Worm (Caenorhabditis elegans) whole organism, mixed stage, embryonic: ENCODE results near the gene T07A9.14.
A peak's percentile ranks its signal among the peaks of the same experiment; 100 is the strongest.

Source experiments
- M03D4.4 ChIP-seq: sonication (generic microtip); optimal IDR thresholded peaks from 2 replicates; lab custom pipeline; 2017; ENCODE audit warnings: mild to moderate bottlenecking, missing genetic modification characterization, missing compliant biosample characterization
- bed-3 ChIP-seq: fragments of 200-800 bp; sonication (Bioruptor generic); optimal IDR thresholded peaks from 3 replicates; lab custom pipeline; 2018; ENCODE audit warnings: mild to moderate bottlenecking, missing genetic modification characterization, moderate library complexity, missing compliant biosample characterization
- blmp-1 ChIP-seq: fragments of 150-350 bp; optimal IDR thresholded peaks from 2 replicates; lab custom pipeline; 2014; ENCODE audit warnings: missing biosample characterization, missing genetic modification characterization
- ceh-39 ChIP-seq: fragments of 150-350 bp; optimal IDR thresholded peaks from 2 replicates; lab custom pipeline; 2014; ENCODE audit warnings: missing biosample characterization, missing genetic modification characterization
- ceh-43 ChIP-seq: fragments of 200-800 bp; sonication (Bioruptor generic); optimal IDR thresholded peaks from 2 replicates; lab custom pipeline; 2018; ENCODE audit warnings: mild to moderate bottlenecking, missing genetic modification characterization, moderate library complexity, missing compliant biosample characterization
- ceh-83 ChIP-seq: fragments of 200-800 bp; sonication (Bioruptor generic); optimal IDR thresholded peaks from 2 replicates; lab custom pipeline; 2018; ENCODE audit warnings: mild to moderate bottlenecking, missing genetic modification characterization, missing compliant biosample characterization
- ces-1 ChIP-seq: fragments of 150-350 bp; optimal IDR thresholded peaks from 2 replicates; lab custom pipeline; 2014; ENCODE audit warnings: missing biosample characterization, missing genetic modification reagents, missing genetic modification characterization
- cnd-1 ChIP-seq: fragments of 200-800 bp; sonication (Bioruptor generic); optimal IDR thresholded peaks from 2 replicates; lab custom pipeline; 2018; ENCODE audit warnings: mild to moderate bottlenecking, missing genetic modification characterization, missing compliant biosample characterization
- drap-1 ChIP-seq: fragments of 200-800 bp; sonication (Bioruptor generic); optimal IDR thresholded peaks from 3 replicates; lab custom pipeline; 2018; ENCODE audit warnings: mild to moderate bottlenecking, missing genetic modification characterization, missing compliant biosample characterization
- elt-1 ChIP-seq: sonication (generic microtip); optimal IDR thresholded peaks from 2 replicates; lab custom pipeline; 2017; ENCODE audit warnings: missing genetic modification characterization, mild to moderate bottlenecking, missing compliant biosample characterization, antibody characterized with exemption, moderate library complexity, borderline replicate concordance; ENCODE audit not compliant: insufficient read depth
- elt-3 ChIP-seq: fragments of 150-350 bp; optimal IDR thresholded peaks from 2 replicates; lab custom pipeline; 2014; ENCODE audit warnings: missing biosample characterization, missing genetic modification characterization
- flh-1 ChIP-seq: fragments of 200-800 bp; sonication (Bioruptor generic); optimal IDR thresholded peaks from 2 replicates; lab custom pipeline; 2018; ENCODE audit warnings: mild to moderate bottlenecking, missing genetic modification characterization, moderate library complexity, missing compliant biosample characterization
- ham-2 ChIP-seq: fragments of 200-800 bp; sonication (Bioruptor generic); optimal IDR thresholded peaks from 2 replicates; lab custom pipeline; 2018; ENCODE audit warnings: mild to moderate bottlenecking, missing genetic modification characterization, missing compliant biosample characterization
- hlh-1 ChIP-seq: fragments of 150-350 bp; optimal IDR thresholded peaks from 2 replicates; lab custom pipeline; 2014; ENCODE audit warnings: missing biosample characterization, missing genetic modification reagents, missing genetic modification characterization
- lin-13 ChIP-seq: fragments of 150-350 bp; optimal IDR thresholded peaks from 2 replicates; lab custom pipeline; 2014; ENCODE audit warnings: missing biosample characterization, missing genetic modification characterization
- lin-32 ChIP-seq: fragments of 200-800 bp; sonication (Bioruptor generic); optimal IDR thresholded peaks from 2 replicates; lab custom pipeline; 2018; ENCODE audit warnings: mild to moderate bottlenecking, missing genetic modification characterization, missing compliant biosample characterization
- lsy-2 ChIP-seq: fragments of 150-350 bp; optimal IDR thresholded peaks from 2 replicates; lab custom pipeline; 2014; ENCODE audit warnings: missing biosample characterization, missing genetic modification characterization
- mab-5 ChIP-seq: fragments of 150-350 bp; optimal IDR thresholded peaks from 2 replicates; lab custom pipeline; 2014; ENCODE audit warnings: missing biosample characterization, missing genetic modification characterization
- mep-1 ChIP-seq: fragments of 150-350 bp; optimal IDR thresholded peaks from 2 replicates; lab custom pipeline; 2017; ENCODE audit warnings: missing biosample characterization, missing genetic modification reagents, missing genetic modification characterization, inconsistent platforms
- mls-2 ChIP-seq: sonication (generic microtip); optimal IDR thresholded peaks from 2 replicates; lab custom pipeline; 2016; ENCODE audit warnings: mild to moderate bottlenecking, missing genetic modification characterization, moderate library complexity, missing compliant biosample characterization
- nhr-12 ChIP-seq: fragments of 150-350 bp; optimal IDR thresholded peaks from 2 replicates; lab custom pipeline; 2014; ENCODE audit warnings: missing biosample characterization, missing genetic modification characterization
- nhr-2 ChIP-seq: fragments of 150-350 bp; optimal IDR thresholded peaks from 2 replicates; lab custom pipeline; 2014; ENCODE audit warnings: missing biosample characterization, missing genetic modification characterization
- nhr-237 ChIP-seq: fragments of 150-350 bp; optimal IDR thresholded peaks from 2 replicates; lab custom pipeline; 2014; ENCODE audit warnings: missing biosample characterization, missing genetic modification characterization
- nhr-28 ChIP-seq: fragments of 150-350 bp; optimal IDR thresholded peaks from 2 replicates; lab custom pipeline; 2014; ENCODE audit warnings: missing biosample characterization, missing genetic modification characterization
- nhr-76 ChIP-seq: sonication (generic microtip); optimal IDR thresholded peaks from 2 replicates; lab custom pipeline; 2017; ENCODE audit warnings: missing biosample characterization, missing genetic modification characterization
- pha-4 ChIP-seq: fragments of 150-350 bp; optimal IDR thresholded peaks from 2 replicates; lab custom pipeline; 2018; ENCODE audit warnings: missing biosample characterization, missing genetic modification reagents, missing genetic modification characterization
- sem-2 ChIP-seq: fragments of 200-800 bp; sonication (Bioruptor generic); optimal IDR thresholded peaks from 2 replicates; lab custom pipeline; 2018; ENCODE audit warnings: mild to moderate bottlenecking, missing genetic modification characterization, missing compliant biosample characterization
- snpc-4 ChIP-seq: fragments of 150-350 bp; optimal IDR thresholded peaks from 2 replicates; lab custom pipeline; 2014; ENCODE audit warnings: missing biosample characterization, missing genetic modification characterization
- sptf-1 ChIP-seq: sonication (generic microtip); optimal IDR thresholded peaks from 2 replicates; lab custom pipeline; 2017; ENCODE audit warnings: mild to moderate bottlenecking, missing genetic modification characterization, moderate library complexity, missing compliant biosample characterization
- tbx-8 ChIP-seq: fragments of 200-800 bp; sonication (Bioruptor generic); optimal IDR thresholded peaks from 2 replicates; lab custom pipeline; 2018; ENCODE audit warnings: mild to moderate bottlenecking, missing genetic modification characterization, moderate library complexity, missing compliant biosample characterization
- unc-120 ChIP-seq: sonication (generic microtip); optimal IDR thresholded peaks from 2 replicates; lab custom pipeline; 2017; ENCODE audit warnings: missing genetic modification characterization, missing compliant biosample characterization; ENCODE audit not compliant: poor library complexity, severe bottlenecking
- unc-39 ChIP-seq: fragments of 150-350 bp; optimal IDR thresholded peaks from 2 replicates; lab custom pipeline; 2014; ENCODE audit warnings: missing biosample characterization, missing genetic modification characterization
- unc-62 ChIP-seq: fragments of 150-350 bp; optimal IDR thresholded peaks from 2 replicates; lab custom pipeline; 2014; ENCODE audit warnings: missing biosample characterization, missing genetic modification reagents, missing genetic modification characterization
- zip-8 ChIP-seq: fragments of 150-350 bp; optimal IDR thresholded peaks from 2 replicates; lab custom pipeline; 2014; ENCODE audit warnings: missing biosample characterization, missing genetic modification characterization
- ztf-11 ChIP-seq: fragments of 150-350 bp; optimal IDR thresholded peaks from 2 replicates; lab custom pipeline; 2014; ENCODE audit warnings: missing biosample characterization, missing genetic modification characterization

The T07A9.14 gene

DNA sequence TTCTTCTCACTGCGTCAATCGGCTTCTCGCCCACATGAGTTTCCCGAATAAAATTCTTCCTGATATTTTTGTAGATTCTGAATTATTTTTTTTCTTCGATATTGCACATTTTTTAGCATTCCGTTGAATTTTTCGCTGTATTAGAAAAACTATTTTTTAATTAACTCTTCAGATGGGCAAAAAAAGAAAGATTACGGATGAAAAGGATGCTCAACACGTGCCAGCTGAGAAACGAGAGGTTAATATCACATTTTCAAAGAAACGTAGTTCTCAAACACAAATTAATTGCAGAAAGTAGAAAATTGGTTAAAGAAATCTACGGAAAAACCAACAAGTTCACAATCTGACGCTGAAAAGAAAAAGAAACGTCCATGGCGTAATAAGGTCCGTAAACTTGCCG, 9.9 kb downstream of the T07A9.14 start, which contains the start of gene rrp-8:
TSS of gene rrp-8 (plus strand) at position 173 of the 400 bp plus-strand sequence.
- TF ChIP-seq flh-1 (GFP tag; lab: Kevin White, UChicago): no peak
- TF ChIP-seq sptf-1 (tag; lab: Kevin White, UChicago): no peak
- TF ChIP-seq zip-8 (tag; lab: Kevin White, UChicago): no peak
- no peak for TF ChIP-seq ceh-43 (GFP tag; lab: Kevin White, UChicago)
- TF ChIP-seq ham-2 (GFP tag; lab: Kevin White, UChicago): no peak

ce11 chrIV:401395-401794, 14.9 kb downstream of the T07A9.14 start, which contains the start of gene gpa-4:
gpa-4 (plus strand) TSS chrIV:401695.
- TF ChIP-seq tbx-8 (GFP tag; lab: Kevin White, UChicago): no peak
- no peak for TF ChIP-seq bed-3 (GFP tag; lab: Kevin White, UChicago)
- TF ChIP-seq, all 35 proteins: peak for 0

DNA sequence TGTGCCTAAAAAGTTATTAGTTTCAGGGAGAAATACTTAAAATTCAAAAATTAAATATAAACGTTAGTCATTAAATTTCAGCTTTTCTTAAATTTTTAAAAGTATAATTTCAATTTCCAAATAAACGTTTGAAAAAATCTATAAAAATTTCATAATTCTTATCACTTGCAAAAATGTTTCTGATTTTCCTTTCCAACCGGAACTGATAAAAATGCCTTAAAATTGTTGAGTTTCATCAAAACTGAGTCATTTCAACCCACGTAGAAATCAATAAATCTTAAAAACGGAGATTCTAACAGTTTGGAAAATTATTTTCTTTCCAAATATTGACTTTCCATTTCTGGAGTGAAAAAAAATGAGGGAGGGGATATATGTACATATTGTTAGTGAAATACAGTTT, 22.4 kb downstream of the T07A9.14 start:
- no peak for TF ChIP-seq M03D4.4 (tag; lab: Kevin White, UChicago)
- no peak for TF ChIP-seq mls-2 (tag; lab: Kevin White, UChicago)
- no peak for TF ChIP-seq elt-3 (tag; lab: Kevin White, UChicago)
- TF ChIP-seq lsy-2 (tag; lab: Kevin White, UChicago): no peak
- no peak for TF ChIP-seq lin-32 (GFP tag; lab: Kevin White, UChicago)
- no peak for TF ChIP-seq nhr-12 (tag; lab: Kevin White, UChicago)
- TF ChIP-seq nhr-237 (tag; lab: Kevin White, UChicago): no peak
- no peak for TF ChIP-seq zip-8 (tag; lab: Kevin White, UChicago)

ce11 chrIV:409935-410334, 23.4 kb downstream of the T07A9.14 start, which contains the start of gene kgb-1:
kgb-1 (minus strand) TSS chrIV:410035.
- TF ChIP-seq unc-39 (tag; lab: Kevin White, UChicago) (no peak), unc-120 (tag; lab: Kevin White, UChicago) (no peak), sem-2 (GFP tag; lab: Kevin White, UChicago) (no peak), nhr-12 (tag; lab: Kevin White, UChicago) (no peak)
- TF ChIP-seq, all 35 proteins: peak for 0

DNA sequence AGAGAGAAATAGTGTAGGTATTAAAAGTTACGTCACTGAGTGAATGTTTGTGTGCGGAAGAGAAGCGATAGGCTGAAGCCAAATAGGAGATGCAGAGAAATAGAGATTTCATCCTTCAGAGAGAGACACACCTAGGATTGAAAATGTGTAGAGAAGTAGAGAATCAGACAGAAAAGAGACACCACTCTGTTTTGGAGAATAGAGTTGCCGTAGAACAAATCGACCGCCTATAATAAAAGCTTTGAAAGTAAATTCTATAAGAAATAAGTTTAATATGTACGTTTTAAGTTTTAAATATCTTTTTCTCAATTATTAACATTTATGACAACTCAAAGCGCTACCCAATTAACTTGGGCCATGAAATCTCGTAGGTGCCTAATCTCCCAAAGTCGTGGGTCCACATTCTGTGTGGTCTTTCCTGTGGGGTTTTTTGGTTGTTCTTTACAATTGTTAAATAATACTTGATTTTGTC, 24.0 kb downstream of the T07A9.14 start, which contains the start of gene T07A9.12:
TSS of gene T07A9.12 (plus strand) at position 448 of the 472 bp plus-strand sequence.
- TF ChIP-seq ces-1 (GFP tag; lab: Kevin White, UChicago): peak; percentile 43
- no peak for TF ChIP-seq ceh-39
- TF ChIP-seq hlh-1 (tag; lab: Kevin White, UChicago): no peak
- TF ChIP-seq nhr-76: no peak
- peak; percentile 74 for TF ChIP-seq pha-4 (tag; lab: Kevin White, UChicago)
- no peak for TF ChIP-seq ceh-83 (GFP tag; lab: Kevin White, UChicago)
- TF ChIP-seq elt-1 (tag; lab: Kevin White, UChicago): no peak
- peak; percentile 34 for TF ChIP-seq lsy-2 (tag; lab: Kevin White, UChicago)
- TF ChIP-seq blmp-1 (tag; lab: Kevin White, UChicago): no peak
- no peak for TF ChIP-seq bed-3 (GFP tag; lab: Kevin White, UChicago)
- no peak for TF ChIP-seq tbx-8 (GFP tag; lab: Kevin White, UChicago)
- peak; percentile 63 for TF ChIP-seq nhr-237 (tag; lab: Kevin White, UChicago)
- TF ChIP-seq unc-39 (tag; lab: Kevin White, UChicago): no peak
- TF ChIP-seq mls-2 (tag; lab: Kevin White, UChicago): peak; percentile 9
- TF ChIP-seq unc-120 (tag; lab: Kevin White, UChicago): peak; percentile 71
- TF ChIP-seq cnd-1 (tag; lab: Kevin White, UChicago): no peak
- no peak for TF ChIP-seq nhr-28 (tag; lab: Kevin White, UChicago)
- TF ChIP-seq ceh-43 (GFP tag; lab: Kevin White, UChicago): no peak
- no peak for TF ChIP-seq sem-2 (GFP tag; lab: Kevin White, UChicago)
- TF ChIP-seq M03D4.4 (tag; lab: Kevin White, UChicago): peak; percentile 28
- TF ChIP-seq mep-1 (tag; lab: Kevin White, UChicago): peak; percentile 46
- peak; percentile 41 for TF ChIP-seq nhr-2
- TF ChIP-seq zip-8 (tag; lab: Kevin White, UChicago): peak; percentile 26
- no peak for TF ChIP-seq snpc-4 (tag; lab: Kevin White, UChicago)
- TF ChIP-seq nhr-12 (tag; lab: Kevin White, UChicago): no peak
- TF ChIP-seq sptf-1 (tag; lab: Kevin White, UChicago): peak; percentile 63
- no peak for TF ChIP-seq drap-1 (GFP tag; lab: Kevin White, UChicago)
- peak; percentile 84 for TF ChIP-seq ham-2 (GFP tag; lab: Kevin White, UChicago)
- TF ChIP-seq lin-32 (GFP tag; lab: Kevin White, UChicago): no peak
- no peak for TF ChIP-seq lin-13 (tag; lab: Kevin White, UChicago)
- no peak for TF ChIP-seq ztf-11
- TF ChIP-seq elt-3 (tag; lab: Kevin White, UChicago): no peak
- TF ChIP-seq mab-5 (tag; lab: Kevin White, UChicago): no peak
- peak; percentile 54 for TF ChIP-seq unc-62
- TF ChIP-seq flh-1 (GFP tag; lab: Kevin White, UChicago): no peak
